Worm (Caenorhabditis elegans): ENCODE results near the gene Y97E10C.1.

The Y97E10C.1 gene

ce11 chrV:7739949-7740348 lies 11.3 kb downstream of the Y97E10C.1 start:
- TF ChIP-seq ceh-9 (tag; optimal IDR thresholded peaks at IDR 0.05) (no peak), pax-1 (tag; optimal IDR thresholded peaks at IDR 0.05) (no peak), C08G9.2 (tag; optimal IDR thresholded peaks at IDR 0.05) (no peak), ceh-19 (GFP tag; optimal IDR thresholded peaks at IDR 0.05) (no peak), ceh-30 (tag; optimal IDR thresholded peaks at IDR 0.05) (no peak), sox-4 (tag; optimal IDR thresholded peaks at IDR 0.05) (no peak), pag-3 (tag; optimal IDR thresholded peaks at IDR 0.05; ENCODE audit: borderline replicate concordance) (no peak), nhr-232 (tag; optimal IDR thresholded peaks at IDR 0.05) (no peak), C38D4.7 (GFP tag; optimal IDR thresholded peaks at IDR 0.05) (no peak), elt-2 (tag; optimal IDR thresholded peaks at IDR 0.05) (no peak), sdc-2 (tag; optimal IDR thresholded peaks at IDR 0.05) (no peak), pha-4 (tag; optimal IDR thresholded peaks at IDR 0.05) (no peak), elt-4 (tag; optimal IDR thresholded peaks at IDR 0.05) (no peak), odd-2 (tag; optimal IDR thresholded peaks at IDR 0.05) (no peak), eyg-1 (tag; optimal IDR thresholded peaks at IDR 0.05) (no peak), ref-2 (tag; optimal IDR thresholded peaks at IDR 0.05) (no peak), nhr-11 (tag; optimal IDR thresholded peaks at IDR 0.05) (no peak), mec-3 (tag; optimal IDR thresholded peaks at IDR 0.05; ENCODE audit: borderline replicate concordance) (no peak), che-1 (tag; optimal IDR thresholded peaks at IDR 0.05) (no peak)

DNA sequence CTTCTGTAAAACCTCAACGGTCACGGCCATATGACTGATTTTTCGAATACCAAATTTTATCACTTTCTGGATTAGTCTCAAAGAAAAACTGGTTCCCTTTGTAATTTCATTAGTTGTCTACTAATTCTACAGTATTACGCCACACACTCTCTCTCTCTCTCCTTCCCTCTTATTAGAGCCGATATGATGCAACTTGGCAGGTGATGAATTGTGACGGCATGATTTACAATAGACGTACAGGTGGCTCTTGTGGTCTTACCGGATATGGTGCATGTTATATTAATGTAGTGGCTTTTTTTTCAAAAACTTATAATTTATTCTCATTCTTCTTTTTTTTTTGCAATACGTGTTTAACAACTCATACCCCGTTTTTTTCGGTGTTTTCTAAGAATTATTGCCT lies 13.2 kb downstream of the Y97E10C.1 start:
- TF ChIP-seq che-1 (tag; optimal IDR thresholded peaks at IDR 0.05) (no peak), ceh-9 (tag; optimal IDR thresholded peaks at IDR 0.05) (no peak), syd-9 (tag; optimal IDR thresholded peaks at IDR 0.05) (no peak), pros-1 (tag; optimal IDR thresholded peaks at IDR 0.05) (no peak), sox-2 (GFP tag; IDR thresholded peaks at IDR 0.05) (no peak), mec-3 (tag; optimal IDR thresholded peaks at IDR 0.05; ENCODE audit: borderline replicate concordance) (no peak), C08G9.2 (tag; optimal IDR thresholded peaks at IDR 0.05) (no peak), zip-5 (tag; optimal IDR thresholded peaks at IDR 0.05) (no peak)

- TF ChIP-seq ets-4 (tag; optimal IDR thresholded peaks at IDR 0.05): no peak
- TF ChIP-seq nhr-11 (tag; optimal IDR thresholded peaks at IDR 0.05): no peak
- TF ChIP-seq rnt-1 (tag; optimal IDR thresholded peaks at IDR 0.05): no peak
Measured at ce11 chrV:7742485-7742959, 13.8 kb downstream of the Y97E10C.1 start, which contains the start of gene fbxl-5. TSS of gene fbxl-5 (plus strand) at chrV:7742909.

ce11 chrV:7744068-7744467 lies 15.4 kb downstream of the Y97E10C.1 start:
- no peak for TF ChIP-seq pqm-1 (tag; optimal IDR thresholded peaks at IDR 0.05)
- no peak for TF ChIP-seq ceh-30 (tag; optimal IDR thresholded peaks at IDR 0.05)
- no peak for TF ChIP-seq fax-1 (tag; optimal IDR thresholded peaks at IDR 0.05)
- no peak for TF ChIP-seq tbx-2 (tag; optimal IDR thresholded peaks at IDR 0.05)
- TF ChIP-seq sox-2 (GFP tag; IDR thresholded peaks at IDR 0.05): no peak
- no peak for TF ChIP-seq pax-1 (tag; optimal IDR thresholded peaks at IDR 0.05)
- no peak for TF ChIP-seq ceh-22 (tag; optimal IDR thresholded peaks at IDR 0.05)
- TF ChIP-seq fkh-10 (GFP tag; optimal IDR thresholded peaks at IDR 0.05): no peak
- no peak for TF ChIP-seq ceh-19 (GFP tag; optimal IDR thresholded peaks at IDR 0.05)
- TF ChIP-seq ceh-31 (tag; optimal IDR thresholded peaks at IDR 0.05): no peak
- no peak for TF ChIP-seq madf-2 (tag; optimal IDR thresholded peaks at IDR 0.05)
- no peak for TF ChIP-seq fkh-6 (tag; optimal IDR thresholded peaks at IDR 0.05)
- no peak for TF ChIP-seq ceh-14 (tag; optimal IDR thresholded peaks at IDR 0.05)
- TF ChIP-seq ttx-3 (tag; optimal IDR thresholded peaks at IDR 0.05): no peak
- no peak for TF ChIP-seq pat-9 (tag; optimal IDR thresholded peaks at IDR 0.05)
- TF ChIP-seq npax-4 (tag; optimal IDR thresholded peaks at IDR 0.05): no peak
- TF ChIP-seq unc-55 (GFP tag; optimal IDR thresholded peaks at IDR 0.05): no peak
- no peak for TF ChIP-seq ets-4 (tag; optimal IDR thresholded peaks at IDR 0.05)
